Fruit fly (Drosophila melanogaster) whole organism, embryonic: ENCODE results near the gene Sptr.

Experiments used
- Abd-B ChIP-seq: fragments of 200-800 bp; sonication (Bioruptor generic); optimal IDR thresholded peaks from 2 replicates; lab custom pipeline; 2018; ENCODE audit warnings: missing biosample characterization, mild to moderate bottlenecking, missing genetic modification characterization, moderate library complexity
- Antp ChIP-seq: fragments of 200-800 bp; sonication (Bioruptor generic); optimal IDR thresholded peaks from 3 replicates; lab custom pipeline; 2016; ENCODE audit warnings: missing biosample characterization, missing genetic modification characterization
- B-H2 ChIP-seq: fragments of 200-800 bp; sonication (Bioruptor generic); optimal IDR thresholded peaks from 2 replicates; lab custom pipeline; 2018; ENCODE audit warnings: missing biosample characterization, mild to moderate bottlenecking, missing genetic modification characterization
- C15 ChIP-seq: fragments of 200-800 bp; sonication (Bioruptor generic); IDR thresholded peaks from 3 replicates; pipeline ENCODE4 v1.3.6; 2022; ENCODE audit warnings: missing biosample characterization, missing genetic modification characterization
- CG1024 ChIP-seq: fragments of 200-800 bp; sonication (Bioruptor generic); IDR thresholded peaks from 2 replicates; pipeline ENCODE4 v1.3.6; 2022; ENCODE audit warnings: missing biosample characterization, missing genetic modification characterization
- CG10321 ChIP-seq: fragments of 200-800 bp; sonication (Bioruptor generic); IDR thresholded peaks from 2 replicates; pipeline ENCODE4 v1.3.6; 2022; ENCODE audit warnings: missing biosample characterization, missing genetic modification characterization
- CG10979 ChIP-seq: fragments of 200-800 bp; sonication (Bioruptor generic); optimal IDR thresholded peaks from 2 replicates; lab custom pipeline; 2018; ENCODE audit warnings: missing biosample characterization, mild to moderate bottlenecking, missing genetic modification characterization, moderate library complexity
- CG11456 ChIP-seq: fragments of 200-800 bp; sonication (Bioruptor generic); IDR thresholded peaks from 3 replicates; pipeline ENCODE4 v1.3.6; 2022; ENCODE audit warnings: missing biosample characterization, missing genetic modification characterization
- CG11504 ChIP-seq: fragments of 200-800 bp; sonication (Bioruptor generic); optimal IDR thresholded peaks from 3 replicates; lab custom pipeline; 2019; ENCODE audit warnings: missing biosample characterization, mild to moderate bottlenecking, missing genetic modification characterization, moderate library complexity
- CG13123 ChIP-seq: fragments of 200-800 bp; sonication (Bioruptor generic); optimal IDR thresholded peaks from 2 replicates; lab custom pipeline; 2016; ENCODE audit warnings: missing biosample characterization, missing genetic modification characterization
- CG14441 ChIP-seq: fragments of 200-800 bp; sonication (Bioruptor generic); IDR thresholded peaks from 2 replicates; pipeline ENCODE4 v1.3.6; 2022; ENCODE audit warnings: missing biosample characterization, missing genetic modification characterization
- CG15479 ChIP-seq: fragments of 200-800 bp; sonication (Bioruptor generic); optimal IDR thresholded peaks from 3 replicates; lab custom pipeline; 2019; ENCODE audit warnings: missing biosample characterization, mild to moderate bottlenecking, missing genetic modification characterization, moderate library complexity
- CG16863 ChIP-seq: fragments of 200-800 bp; sonication (Bioruptor generic); optimal IDR thresholded peaks from 3 replicates; lab custom pipeline; 2016; ENCODE audit warnings: missing biosample characterization, missing genetic modification characterization
- CG17361 ChIP-seq: fragments of 200-800 bp; sonication (Bioruptor generic); IDR thresholded peaks from 3 replicates; pipeline ENCODE4 v1.3.6; 2022; ENCODE audit warnings: missing biosample characterization, missing genetic modification characterization
- CG30431 ChIP-seq: fragments of 200-800 bp; sonication (Bioruptor generic); optimal IDR thresholded peaks from 2 replicates; lab custom pipeline; 2017; ENCODE audit warnings: missing biosample characterization, missing genetic modification characterization
- CG6813 ChIP-seq: fragments of 200-800 bp; sonication (Bioruptor generic); optimal IDR thresholded peaks from 2 replicates; lab custom pipeline; 2017; ENCODE audit warnings: missing biosample characterization, missing genetic modification characterization, mild to moderate bottlenecking, moderate library complexity, missing genetic modification reagents
- CG7745 ChIP-seq: fragments of 200-800 bp; sonication (Bioruptor generic); optimal IDR thresholded peaks from 2 replicates; lab custom pipeline; 2018; ENCODE audit warnings: missing biosample characterization, mild to moderate bottlenecking, missing genetic modification characterization, moderate library complexity
- CG7839 ChIP-seq: fragments of 200-800 bp; sonication (Bioruptor generic); optimal IDR thresholded peaks from 3 replicates; lab custom pipeline; 2018; ENCODE audit warnings: missing biosample characterization, mild to moderate bottlenecking, missing genetic modification characterization, moderate library complexity
- CG7963 ChIP-seq: fragments of 200-800 bp; sonication (Bioruptor generic); IDR thresholded peaks from 3 replicates; pipeline ENCODE4 v1.3.6; 2022; ENCODE audit warnings: missing biosample characterization, missing genetic modification characterization; ENCODE audit not compliant: partially characterized antibody
- CG8359 ChIP-seq: fragments of 200-800 bp; sonication (Bioruptor generic); optimal IDR thresholded peaks from 2 replicates; lab custom pipeline; 2017; ENCODE audit warnings: missing biosample characterization, mild to moderate bottlenecking, missing genetic modification characterization, borderline replicate concordance
- CG9797 ChIP-seq: fragments of 200-800 bp; sonication (Bioruptor generic); optimal IDR thresholded peaks from 3 replicates; lab custom pipeline; 2018; ENCODE audit warnings: missing biosample characterization, mild to moderate bottlenecking, missing genetic modification characterization
- CoRest ChIP-seq: fragments of 200-800 bp; sonication (Bioruptor generic); optimal IDR thresholded peaks from 3 replicates; lab custom pipeline; 2018; ENCODE audit warnings: missing biosample characterization, mild to moderate bottlenecking, missing genetic modification characterization, moderate library complexity
- H2.0 ChIP-seq: fragments of 200-800 bp; sonication (Bioruptor generic); IDR thresholded peaks from 2 replicates; pipeline ENCODE4 v1.3.6; 2022; ENCODE audit warnings: missing biosample characterization, missing genetic modification characterization
- HLHmδ ChIP-seq: fragments of 200-800 bp; sonication (Bioruptor generic); optimal IDR thresholded peaks from 2 replicates; lab custom pipeline; 2018; ENCODE audit warnings: missing biosample characterization, mild to moderate bottlenecking, missing genetic modification characterization, moderate library complexity
- Hr51 ChIP-seq, 2 experiments: fragments of 200-800 bp; sonication (Bioruptor generic); optimal IDR thresholded peaks; 2 replicates in 1 of 2; 3 replicates in 1 of 2; lab custom pipeline; 2016 to 2018; ENCODE audit warnings: missing biosample characterization in 2 of 2, missing genetic modification characterization in 2 of 2, mild to moderate bottlenecking in 1 of 2, moderate library complexity in 1 of 2
- Hr78 ChIP-seq, 2 experiments: fragments of 200-800 bp in 1 of 2; fragments of >200 bp in 1 of 2; sonication (Bioruptor generic) in 1 of 2; optimal IDR thresholded peaks; 2 replicates each; lab custom pipeline; 2017 to 2019; ENCODE audit warnings: missing biosample characterization in 2 of 2, missing genetic modification characterization in 2 of 2, mild to moderate bottlenecking in 1 of 2, moderate library complexity in 1 of 2
- NC2β ChIP-seq: fragments of 200-800 bp; sonication (Bioruptor generic); optimal IDR thresholded peaks from 2 replicates; lab custom pipeline; 2016; ENCODE audit warnings: missing biosample characterization, missing genetic modification characterization
- Pdp1 ChIP-seq, 2 experiments: fragments of 200-800 bp; sonication (Bioruptor generic); optimal IDR thresholded peaks; 3 replicates each; lab custom pipeline; 2016; ENCODE audit warnings: missing biosample characterization in 2 of 2, missing genetic modification characterization in 2 of 2, mild to moderate bottlenecking in 1 of 2, moderate library complexity in 1 of 2
- Poxn ChIP-seq: fragments of 200-800 bp; sonication (Bioruptor generic); IDR thresholded peaks from 2 replicates; pipeline ENCODE4 v1.3.6; 2022; ENCODE audit warnings: missing biosample characterization, missing genetic modification characterization
- Sry-δ ChIP-seq: fragments of 200-800 bp; sonication (Bioruptor generic); optimal IDR thresholded peaks from 2 replicates; lab custom pipeline; 2016; ENCODE audit warnings: missing biosample characterization, missing genetic modification characterization
- YL-1 ChIP-seq: fragments of 200-800 bp; sonication (Bioruptor generic); optimal IDR thresholded peaks from 3 replicates; lab custom pipeline; 2017; ENCODE audit warnings: missing biosample characterization, mild to moderate bottlenecking, missing genetic modification characterization
- bowl ChIP-seq: fragments of 200-800 bp; sonication (Bioruptor generic); IDR thresholded peaks from 2 replicates; pipeline ENCODE4 v1.3.6; 2022; ENCODE audit warnings: missing biosample characterization, missing genetic modification characterization
- dmrt99B ChIP-seq: fragments of 200-800 bp; sonication (Bioruptor generic); optimal IDR thresholded peaks from 2 replicates; lab custom pipeline; 2018; ENCODE audit warnings: missing biosample characterization, mild to moderate bottlenecking, missing genetic modification characterization, moderate library complexity
- eve ChIP-seq, 2 experiments: fragments of >200 bp; optimal IDR thresholded peaks; 2 replicates each; lab custom pipeline; 2017; ENCODE audit warnings: missing biosample characterization in 2 of 2, missing genetic modification characterization in 2 of 2
- exex ChIP-seq: fragments of 200-800 bp; sonication (Bioruptor generic); optimal IDR thresholded peaks from 4 replicates; lab custom pipeline; 2018; ENCODE audit warnings: missing biosample characterization, mild to moderate bottlenecking, missing genetic modification characterization, moderate library complexity
- fd64A ChIP-seq: fragments of 200-800 bp; sonication (Bioruptor generic); optimal IDR thresholded peaks from 3 replicates; lab custom pipeline; 2018; ENCODE audit warnings: missing biosample characterization, mild to moderate bottlenecking, missing genetic modification characterization
- gcm2 ChIP-seq: fragments of 200-800 bp; sonication (Bioruptor generic); optimal IDR thresholded peaks from 2 replicates; lab custom pipeline; 2016; ENCODE audit warnings: missing biosample characterization, missing genetic modification characterization
- insv ChIP-seq, 2 experiments: fragments of 200-800 bp; sonication (Bioruptor generic); optimal IDR thresholded peaks; 3 replicates each; lab custom pipeline; 2016 to 2018; ENCODE audit warnings: missing biosample characterization in 2 of 2, missing genetic modification characterization in 2 of 2
- kah ChIP-seq: fragments of 200-800 bp; sonication (Bioruptor generic); optimal IDR thresholded peaks from 2 replicates; lab custom pipeline; 2018; ENCODE audit warnings: missing biosample characterization, mild to moderate bottlenecking, missing genetic modification characterization
- ken ChIP-seq: fragments of 200-800 bp; sonication (Bioruptor generic); IDR thresholded peaks from 3 replicates; pipeline ENCODE4 v1.3.6; 2022; ENCODE audit warnings: missing biosample characterization, missing genetic modification characterization
- maf-S ChIP-seq: fragments of 200-800 bp; sonication (Bioruptor generic); optimal IDR thresholded peaks from 2 replicates; lab custom pipeline; 2016; ENCODE audit warnings: missing biosample characterization, missing genetic modification characterization
- mld ChIP-seq: fragments of 200-800 bp; sonication (Bioruptor generic); IDR thresholded peaks from 3 replicates; pipeline ENCODE4 v1.3.6; 2022; ENCODE audit warnings: missing biosample characterization, missing genetic modification characterization; ENCODE audit not compliant: partially characterized antibody
- nerfin-1 ChIP-seq: fragments of 200-800 bp; sonication (Bioruptor generic); optimal IDR thresholded peaks from 3 replicates; lab custom pipeline; 2019; ENCODE audit warnings: missing biosample characterization, mild to moderate bottlenecking, missing genetic modification characterization, moderate library complexity
- nom ChIP-seq: fragments of 200-800 bp; sonication (Bioruptor generic); optimal IDR thresholded peaks from 2 replicates; lab custom pipeline; 2017; ENCODE audit warnings: missing biosample characterization, missing genetic modification characterization, mild to moderate bottlenecking, moderate library complexity, missing genetic modification reagents
- onecut ChIP-seq: fragments of 200-800 bp; sonication (Bioruptor generic); IDR thresholded peaks from 2 replicates; pipeline ENCODE4 v1.3.6; 2022; ENCODE audit warnings: missing biosample characterization, missing genetic modification characterization
- otp ChIP-seq: fragments of 200-800 bp; sonication (Bioruptor generic); IDR thresholded peaks from 3 replicates; pipeline ENCODE4, ENCODE4 v1.3.6; 2022; ENCODE audit warnings: missing biosample characterization, missing genetic modification characterization
- pb ChIP-seq: fragments of 200-800 bp; sonication (Bioruptor generic); optimal IDR thresholded peaks from 3 replicates; lab custom pipeline; 2016; ENCODE audit warnings: missing biosample characterization, missing genetic modification characterization
- trh ChIP-seq: fragments of 200-800 bp; sonication (Bioruptor generic); optimal IDR thresholded peaks from 2 replicates; lab custom pipeline; 2016; ENCODE audit warnings: missing biosample characterization, missing genetic modification characterization
- unc-4 ChIP-seq: fragments of 200-800 bp; sonication (Bioruptor generic); IDR thresholded peaks from 2 replicates; pipeline ENCODE4 v1.3.6; 2022; ENCODE audit warnings: missing biosample characterization, missing genetic modification characterization; ENCODE audit not compliant: partially characterized antibody
- vfl ChIP-seq: fragments of 200-800 bp; sonication (Bioruptor generic); optimal IDR thresholded peaks from 2 replicates; lab custom pipeline; 2016; ENCODE audit warnings: missing biosample characterization, missing genetic modification characterization

The Sptr gene

dm6 chrX:8490976-8491345 is 26.7 kb upstream of the Sptr start (continued):
- TF ChIP-seq HLHmδ (GFP tag; lab: Kevin White, UChicago): no peak
- no peak for TF ChIP-seq Sry-δ (GFP tag; lab: Kevin White, UChicago)
- peak; percentile 17 for TF ChIP-seq dmrt99B (tag; lab: Kevin White, UChicago)
- no peak for TF ChIP-seq NC2β (GFP tag; lab: Kevin White, UChicago)
- no peak for TF ChIP-seq CG11456 (GFP tag; lab: Robert Waterston, UW)
- peak; percentile 27 for TF ChIP-seq CoRest (tag; lab: Kevin White, UChicago)
- TF ChIP-seq pb: no peak
- no peak for TF ChIP-seq otp (GFP tag; lab: Robert Waterston, UW)
- no peak for TF ChIP-seq trh
- no peak for TF ChIP-seq CG30431 (GFP tag; lab: Kevin White, UChicago)
- peak; percentile 21 for TF ChIP-seq CG11504
- no peak for TF ChIP-seq C15 (GFP tag; lab: Robert Waterston, UW)
- TF ChIP-seq Pdp1 (GFP tag; optimal IDR thresholded peaks at IDR 0.05; lab: Kevin White, UChicago): no peak
- no peak for TF ChIP-seq CG17361 (GFP tag; lab: Robert Waterston, UW)
- peak; percentile 24 for TF ChIP-seq Abd-B
- no peak for TF ChIP-seq CG9797 (GFP tag; lab: Kevin White, UChicago)
- TF ChIP-seq CG10979 (tag; lab: Kevin White, UChicago): no peak
- no peak for TF ChIP-seq CG7745 (tag; lab: Kevin White, UChicago)
- TF ChIP-seq CG8359: no peak
- no peak for TF ChIP-seq H2.0
- TF ChIP-seq vfl: no peak
- TF ChIP-seq Poxn (GFP tag; lab: Robert Waterston, UW): no peak
- TF ChIP-seq mld: no peak
- TF ChIP-seq maf-S (GFP tag; lab: Kevin White, UChicago): no peak
- TF ChIP-seq CG13123 (GFP tag; lab: Kevin White, UChicago): no peak

- no peak for TF ChIP-seq nom (GFP tag; lab: Kevin White, UChicago)
- no peak for TF ChIP-seq B-H2 (GFP tag; lab: Kevin White, UChicago)
- TF ChIP-seq Hr51 (GFP tag; optimal IDR thresholded peaks at IDR 0.05; lab: Kevin White, UChicago): no peak
- TF ChIP-seq CG7963: no peak
- no peak for TF ChIP-seq gcm2 (GFP tag; lab: Kevin White, UChicago)
- TF ChIP-seq CG1024: no peak
- TF ChIP-seq CG14441 (GFP tag; lab: Robert Waterston, UW): no peak
- no peak for TF ChIP-seq CG7839 (tag; lab: Kevin White, UChicago)
- TF ChIP-seq kah (GFP tag; lab: Kevin White, UChicago): no peak
- TF ChIP-seq Hr78 (GFP tag; optimal IDR thresholded peaks at IDR 0.05; lab: Kevin White, UChicago): peak in 1 of 2 experiments; percentile 80
- no peak for TF ChIP-seq Antp (GFP tag; lab: Kevin White, UChicago)
- no peak for TF ChIP-seq CG7745 (tag; lab: Kevin White, UChicago)
- TF ChIP-seq ken (GFP tag; lab: Robert Waterston, UW): 0 out of 3 replicates have a peak, but pooled peaks have one; percentile 29
- TF ChIP-seq fd64A (GFP tag; lab: Kevin White, UChicago): no peak
- TF ChIP-seq CG16863 (GFP tag; lab: Kevin White, UChicago): no peak
- 0 out of 2 replicates have a peak, but pooled peaks have one; percentile 37 for TF ChIP-seq CG10321 (GFP tag; lab: Robert Waterston, UW)
- TF ChIP-seq onecut: peak; percentile 99
- TF ChIP-seq nerfin-1 (tag; lab: Kevin White, UChicago): peak; percentile 1
- no peak for TF ChIP-seq bowl
- TF ChIP-seq unc-4 (GFP tag; lab: Robert Waterston, UW): no peak
- peak; percentile 73 for TF ChIP-seq exex (tag; lab: Kevin White, UChicago)
- no peak for TF ChIP-seq insv (GFP tag; optimal IDR thresholded peaks at IDR 0.05; lab: Kevin White, UChicago)
- TF ChIP-seq CG15479 (GFP tag; lab: Kevin White, UChicago): no peak
- TF ChIP-seq YL-1: no peak
- TF ChIP-seq eve (GFP tag; optimal IDR thresholded peaks at IDR 0.05; lab: Kevin White, UChicago): peak in 1 of 2 experiments; percentile 57
- no peak for TF ChIP-seq CG6813 (GFP tag; lab: Kevin White, UChicago)
These were observed 26.2 kb upstream of the Sptr start for dm6 chrX:8490291-8490975.
